Worm (Caenorhabditis elegans) whole organism, L2 larva: ENCODE results near the gene ugt-11.

Experiments
- R02D3.7 ChIP-seq: fragments of 150-350 bp; optimal IDR thresholded peaks from 2 replicates; lab custom pipeline; 2014; ENCODE audit warnings: missing biosample characterization, missing genetic modification characterization
- ZK546.5 ChIP-seq: sonication (generic microtip); optimal IDR thresholded peaks from 2 replicates; lab custom pipeline; 2017; ENCODE audit warnings: missing biosample characterization, missing genetic modification characterization
- aly-2 ChIP-seq: fragments of 150-350 bp; optimal IDR thresholded peaks from 2 replicates; lab custom pipeline; 2014; ENCODE audit warnings: missing biosample characterization, missing genetic modification characterization
- ama-1 ChIP-seq: fragments of 150-350 bp; optimal IDR thresholded peaks from 2 replicates; lab custom pipeline; 2018; ENCODE audit warnings: inconsistent platforms
- egl-27 ChIP-seq: sonication (generic microtip); optimal IDR thresholded peaks from 3 replicates; lab custom pipeline; 2017; ENCODE audit warnings: missing biosample characterization, missing genetic modification reagents, missing genetic modification characterization
- mbf-1 ChIP-seq: sonication (generic microtip); optimal IDR thresholded peaks from 2 replicates; lab custom pipeline; 2017; ENCODE audit warnings: missing biosample characterization, missing genetic modification characterization
- nhr-11 ChIP-seq: fragments of 150-350 bp; optimal IDR thresholded peaks from 2 replicates; lab custom pipeline; 2014; ENCODE audit warnings: missing biosample characterization, missing genetic modification characterization
- nhr-12 ChIP-seq: fragments of 150-350 bp; optimal IDR thresholded peaks from 2 replicates; lab custom pipeline; 2014; ENCODE audit warnings: missing biosample characterization, missing genetic modification characterization
- nhr-237 ChIP-seq: fragments of 150-350 bp; optimal IDR thresholded peaks from 2 replicates; lab custom pipeline; 2014; ENCODE audit warnings: missing biosample characterization, missing genetic modification characterization
- snpc-4 ChIP-seq: fragments of 150-350 bp; optimal IDR thresholded peaks from 2 replicates; lab custom pipeline; 2014; ENCODE audit warnings: missing biosample characterization, missing genetic modification characterization
- unc-62 ChIP-seq: fragments of 150-350 bp; optimal IDR thresholded peaks from 2 replicates; lab custom pipeline; 2014; ENCODE audit warnings: missing biosample characterization, missing genetic modification reagents, missing genetic modification characterization

DNA sequence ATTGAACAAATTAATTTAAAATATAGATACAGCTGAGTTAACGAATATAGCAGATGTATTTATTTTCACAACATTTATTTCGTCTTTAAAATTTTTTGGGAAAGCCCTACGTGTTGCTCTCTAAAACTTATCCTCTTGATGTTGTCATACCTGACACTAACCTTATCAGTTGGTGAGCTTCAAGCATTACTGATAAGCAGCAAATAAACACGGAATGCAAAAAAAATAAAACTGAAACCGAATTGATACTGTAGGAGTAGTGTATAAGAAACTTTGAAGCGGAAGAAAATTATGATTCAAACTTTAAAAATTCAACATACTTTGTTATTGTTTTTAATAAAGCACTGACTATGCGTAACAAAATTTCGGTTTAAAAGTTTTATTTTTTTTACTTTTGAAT is 40.2 kb upstream of the ugt-11 start:
- TF ChIP-seq nhr-11 (tag; lab: Kevin White, UChicago) = no peak
- TF ChIP-seq nhr-237 (tag; lab: Kevin White, UChicago) = no peak
- no peak for TF ChIP-seq mbf-1 (tag; lab: Kevin White, UChicago)
- no peak for TF ChIP-seq nhr-12 (tag; lab: Kevin White, UChicago)
- no peak for TF ChIP-seq aly-2 (tag; lab: Kevin White, UChicago)
- TF ChIP-seq R02D3.7 = no peak
- no peak for TF ChIP-seq egl-27 (tag; lab: Kevin White, UChicago)
- no peak for TF ChIP-seq ama-1 (lab: Kevin White, UChicago)
- TF ChIP-seq snpc-4 (tag; lab: Kevin White, UChicago) = no peak
- no peak for TF ChIP-seq unc-62 (GFP tag; lab: Kevin White, UChicago)
- TF ChIP-seq ZK546.5 (tag; lab: Kevin White, UChicago) = no peak
